Fruit fly (Drosophila melanogaster) whole organism, embryonic: Measurements from ENCODE around the gene CG15213.

Experiments used
- B-H2 ChIP-seq: fragments of 200-800 bp; sonication (Bioruptor generic); optimal IDR thresholded peaks from 2 replicates; lab custom pipeline; 2018; ENCODE audit warnings: missing biosample characterization, mild to moderate bottlenecking, missing genetic modification characterization
- CG10431 ChIP-seq: fragments of 200-800 bp; sonication (Bioruptor generic); optimal IDR thresholded peaks from 3 replicates; lab custom pipeline; 2018; ENCODE audit warnings: missing biosample characterization, mild to moderate bottlenecking, missing genetic modification characterization
- CG10565 ChIP-seq: fragments of 200-800 bp; sonication (Bioruptor generic); optimal IDR thresholded peaks from 3 replicates; lab custom pipeline; 2016; ENCODE audit warnings: missing biosample characterization, mild to moderate bottlenecking, missing genetic modification characterization
- CG10979 ChIP-seq: fragments of 200-800 bp; sonication (Bioruptor generic); optimal IDR thresholded peaks from 2 replicates; lab custom pipeline; 2018; ENCODE audit warnings: missing biosample characterization, mild to moderate bottlenecking, missing genetic modification characterization, moderate library complexity
- CG11560 ChIP-seq: fragments of 200-800 bp; sonication (Bioruptor generic); IDR thresholded peaks from 3 replicates; pipeline ENCODE4 v1.3.6; 2022; ENCODE audit warnings: missing biosample characterization, missing genetic modification characterization
- CG12391 ChIP-seq: fragments of 200-800 bp; sonication (Bioruptor generic); optimal IDR thresholded peaks from 3 replicates; lab custom pipeline; 2018; ENCODE audit warnings: missing biosample characterization, mild to moderate bottlenecking, missing genetic modification characterization, moderate library complexity
- CG13894 ChIP-seq: fragments of 200-800 bp; sonication (Bioruptor generic); optimal IDR thresholded peaks from 3 replicates; lab custom pipeline; 2018; ENCODE audit warnings: missing biosample characterization, mild to moderate bottlenecking, missing genetic modification characterization, moderate library complexity
- CG15479 ChIP-seq: fragments of 200-800 bp; sonication (Bioruptor generic); optimal IDR thresholded peaks from 3 replicates; lab custom pipeline; 2019; ENCODE audit warnings: missing biosample characterization, mild to moderate bottlenecking, missing genetic modification characterization, moderate library complexity
- CG15601 ChIP-seq: fragments of 200-800 bp; sonication (Bioruptor generic); optimal IDR thresholded peaks from 3 replicates; lab custom pipeline; 2019; ENCODE audit warnings: missing biosample characterization, mild to moderate bottlenecking, missing genetic modification characterization, moderate library complexity
- CG1792 ChIP-seq: fragments of 200-800 bp; sonication (Bioruptor generic); optimal IDR thresholded peaks from 2 replicates; lab custom pipeline; 2016; ENCODE audit warnings: missing biosample characterization, missing genetic modification characterization
- CG2116 ChIP-seq: fragments of 200-800 bp; sonication (Bioruptor generic); optimal IDR thresholded peaks from 3 replicates; lab custom pipeline; 2018; ENCODE audit warnings: missing biosample characterization, mild to moderate bottlenecking, missing genetic modification characterization
- CG2202 ChIP-seq: fragments of 200-800 bp; sonication (Bioruptor generic); optimal IDR thresholded peaks from 2 replicates; lab custom pipeline; 2018; ENCODE audit warnings: missing biosample characterization, mild to moderate bottlenecking, missing genetic modification characterization
- CG33557 ChIP-seq: fragments of 200-800 bp; sonication (Bioruptor generic); optimal IDR thresholded peaks from 2 replicates; lab custom pipeline; 2019; ENCODE audit warnings: missing biosample characterization, mild to moderate bottlenecking, missing genetic modification characterization, moderate library complexity
- CG3407 ChIP-seq: fragments of 200-800 bp; sonication (Bioruptor generic); optimal IDR thresholded peaks from 2 replicates; lab custom pipeline; 2018; ENCODE audit warnings: missing biosample characterization, mild to moderate bottlenecking, missing genetic modification characterization
- CG34224 ChIP-seq: fragments of 200-800 bp; sonication (Bioruptor generic); IDR thresholded peaks from 3 replicates; pipeline ENCODE4 v1.3.6; 2022; ENCODE audit warnings: missing biosample characterization, missing genetic modification characterization; ENCODE audit not compliant: partially characterized antibody
- CG3847 ChIP-seq: fragments of 200-800 bp; sonication (Bioruptor generic); IDR thresholded peaks from 2 replicates; pipeline ENCODE4 v1.3.6; 2022; ENCODE audit warnings: missing biosample characterization, missing genetic modification characterization
- CG4424 ChIP-seq: fragments of 200-800 bp; sonication (Bioruptor generic); optimal IDR thresholded peaks from 3 replicates; lab custom pipeline; 2016; ENCODE audit warnings: missing biosample characterization, missing genetic modification characterization
- CG6654 ChIP-seq: fragments of 200-800 bp; sonication (Bioruptor generic); optimal IDR thresholded peaks from 2 replicates; lab custom pipeline; 2017; ENCODE audit warnings: missing biosample characterization, mild to moderate bottlenecking, missing genetic modification characterization
- CG6854 ChIP-seq: fragments of 200-800 bp; sonication (Bioruptor generic); optimal IDR thresholded peaks from 3 replicates; lab custom pipeline; 2017; ENCODE audit warnings: missing biosample characterization, mild to moderate bottlenecking, missing genetic modification characterization
- Lhr ChIP-seq: fragments of 200-800 bp; sonication (Bioruptor generic); optimal IDR thresholded peaks from 3 replicates; lab custom pipeline; 2017; ENCODE audit warnings: mild to moderate bottlenecking, missing biosample characterization, missing genetic modification reagents, missing genetic modification characterization
- MBD-R2 ChIP-seq: fragments of 200-800 bp; sonication (Bioruptor generic); IDR thresholded peaks from 2 replicates; pipeline ENCODE4 v1.3.6; 2022; ENCODE audit warnings: missing biosample characterization, missing genetic modification characterization
- Mad ChIP-seq: fragments of 200-800 bp; sonication (Bioruptor generic); optimal IDR thresholded peaks from 2 replicates; lab custom pipeline; 2016; ENCODE audit warnings: missing biosample characterization, missing genetic modification characterization
- Mes4 ChIP-seq: fragments of 200-800 bp; sonication (Bioruptor generic); optimal IDR thresholded peaks from 2 replicates; lab custom pipeline; 2016; ENCODE audit warnings: missing biosample characterization, missing genetic modification characterization
- NK7.1 ChIP-seq: fragments of 200-800 bp; sonication (Bioruptor generic); optimal IDR thresholded peaks from 3 replicates; lab custom pipeline; 2016; ENCODE audit warnings: missing biosample characterization, missing genetic modification characterization
- Nf-YB ChIP-seq: fragments of 200-800 bp; sonication (Bioruptor generic); optimal IDR thresholded peaks from 3 replicates; lab custom pipeline; 2019; ENCODE audit warnings: missing biosample characterization, mild to moderate bottlenecking, missing genetic modification characterization, moderate library complexity
- Oaz ChIP-seq: fragments of 200-800 bp; sonication (Bioruptor generic); IDR thresholded peaks from 2 replicates; pipeline ENCODE4 v1.3.6; 2022; ENCODE audit warnings: missing biosample characterization, missing genetic modification characterization
- Ravus ChIP-seq: fragments of 200-800 bp; sonication (Bioruptor generic); IDR thresholded peaks from 2 replicates; pipeline ENCODE4 v1.3.6; 2022; ENCODE audit warnings: missing biosample characterization, missing genetic modification characterization
- Rfx ChIP-seq: fragments of 200-800 bp; sonication (Bioruptor generic); IDR thresholded peaks from 2 replicates; pipeline ENCODE4 v1.3.6; 2022; ENCODE audit warnings: missing biosample characterization, missing genetic modification characterization
- Rx ChIP-seq: fragments of 200-800 bp; sonication (Bioruptor generic); IDR thresholded peaks from 2 replicates; pipeline ENCODE4 v1.3.6; 2022; ENCODE audit warnings: missing biosample characterization, missing genetic modification characterization
- Scr ChIP-seq: fragments of 200-800 bp; sonication (Bioruptor generic); IDR thresholded peaks from 2 replicates; pipeline ENCODE4 v1.3.6; 2022; ENCODE audit warnings: missing biosample characterization, missing genetic modification characterization; ENCODE audit not compliant: partially characterized antibody
- Sry-β ChIP-seq: fragments of 200-800 bp; sonication (Bioruptor generic); optimal IDR thresholded peaks from 2 replicates; lab custom pipeline; 2018; ENCODE audit warnings: missing biosample characterization, mild to moderate bottlenecking, missing genetic modification characterization, moderate library complexity
- Vsx1 ChIP-seq: fragments of 200-800 bp; sonication (Bioruptor generic); optimal IDR thresholded peaks from 2 replicates; lab custom pipeline; 2017; ENCODE audit warnings: missing biosample characterization, mild to moderate bottlenecking, missing genetic modification characterization, missing genetic modification reagents
- abd-A ChIP-seq: fragments of 200-800 bp; sonication (Bioruptor generic); optimal IDR thresholded peaks from 3 replicates; lab custom pipeline; 2019; ENCODE audit warnings: missing biosample characterization, mild to moderate bottlenecking, missing genetic modification characterization, moderate library complexity
- al ChIP-seq: fragments of 200-800 bp; sonication (Bioruptor generic); IDR thresholded peaks from 2 replicates; pipeline ENCODE4 v1.3.6; 2022; ENCODE audit warnings: missing biosample characterization, missing genetic modification characterization
- dm ChIP-seq: fragments of 200-800 bp; sonication (Bioruptor generic); optimal IDR thresholded peaks from 3 replicates; lab custom pipeline; 2016; ENCODE audit warnings: missing biosample characterization, missing genetic modification characterization
- dysf ChIP-seq: fragments of 200-800 bp; sonication (Bioruptor generic); IDR thresholded peaks from 3 replicates; pipeline ENCODE4 v1.3.6; 2022; ENCODE audit warnings: missing biosample characterization, missing genetic modification characterization
- fd96Cb ChIP-seq: fragments of 200-800 bp; sonication (Bioruptor generic); optimal IDR thresholded peaks from 2 replicates; lab custom pipeline; 2018; ENCODE audit warnings: missing biosample characterization, mild to moderate bottlenecking, missing genetic modification characterization, moderate library complexity
- grn ChIP-seq: fragments of 200-800 bp; sonication (Bioruptor generic); optimal IDR thresholded peaks from 3 replicates; lab custom pipeline; 2017; ENCODE audit warnings: missing biosample characterization, missing genetic modification characterization
- her ChIP-seq: fragments of 200-800 bp; sonication (Bioruptor generic); optimal IDR thresholded peaks from 2 replicates; lab custom pipeline; 2016; ENCODE audit warnings: missing biosample characterization, missing genetic modification characterization
- ken ChIP-seq: fragments of 200-800 bp; sonication (Bioruptor generic); IDR thresholded peaks from 3 replicates; pipeline ENCODE4 v1.3.6; 2022; ENCODE audit warnings: missing biosample characterization, missing genetic modification characterization
- kni ChIP-seq: fragments of 200-800 bp; sonication (Bioruptor generic); optimal IDR thresholded peaks from 3 replicates; lab custom pipeline; 2017; ENCODE audit warnings: mild to moderate bottlenecking, missing biosample characterization, missing genetic modification reagents, missing genetic modification characterization
- knrl ChIP-seq: fragments of 200-800 bp; sonication (Bioruptor generic); IDR thresholded peaks from 3 replicates; pipeline ENCODE4 v1.3.6; 2022; ENCODE audit warnings: missing biosample characterization, missing genetic modification characterization; ENCODE audit not compliant: partially characterized antibody
- nmo ChIP-seq: fragments of 200-800 bp; sonication (Bioruptor generic); optimal IDR thresholded peaks from 2 replicates; lab custom pipeline; 2018; ENCODE audit warnings: missing biosample characterization, mild to moderate bottlenecking, missing genetic modification characterization, moderate library complexity
- pfk ChIP-seq: fragments of 200-800 bp; sonication (Bioruptor generic); optimal IDR thresholded peaks from 2 replicates; lab custom pipeline; 2018; ENCODE audit warnings: missing biosample characterization, mild to moderate bottlenecking, missing genetic modification characterization, moderate library complexity
- pnt ChIP-seq: fragments of 200-800 bp; sonication (Bioruptor generic); optimal IDR thresholded peaks from 3 replicates; lab custom pipeline; 2016; ENCODE audit warnings: missing biosample characterization, missing genetic modification characterization
- prd ChIP-seq, 3 experiments: fragments of >200 bp in 2 of 3; fragments of 200-800 bp in 1 of 3; sonication (Bioruptor generic) in 1 of 3; optimal IDR thresholded peaks in 2 of 3; IDR thresholded peaks in 1 of 3; 2 replicates in 2 of 3; 3 replicates in 1 of 3; pipeline versions ENCODE4 v1.3.6 to Lab custom; 2017 to 2022; ENCODE audit warnings: missing biosample characterization in 1 of 3, missing genetic modification characterization in 1 of 3
- row ChIP-seq: fragments of 200-800 bp; sonication (Bioruptor generic); IDR thresholded peaks from 3 replicates; pipeline ENCODE4 v1.3.6; 2022; ENCODE audit warnings: missing biosample characterization, missing genetic modification characterization
- sqz ChIP-seq: fragments of 200-800 bp; sonication (Bioruptor generic); optimal IDR thresholded peaks from 3 replicates; lab custom pipeline; 2018; ENCODE audit warnings: missing biosample characterization, mild to moderate bottlenecking, missing genetic modification characterization
- tx ChIP-seq: fragments of 200-800 bp; sonication (Bioruptor generic); optimal IDR thresholded peaks from 2 replicates; lab custom pipeline; 2016; ENCODE audit warnings: missing biosample characterization, missing genetic modification characterization
- unpg ChIP-seq: fragments of 200-800 bp; sonication (Bioruptor generic); optimal IDR thresholded peaks from 3 replicates; lab custom pipeline; 2018; ENCODE audit warnings: missing biosample characterization, mild to moderate bottlenecking, missing genetic modification characterization, moderate library complexity

The CG15213 gene

dm6 chr3L:5152354-5152806 lies 19.4 kb upstream of the CG15213 start, which contains the start of the genes Gen and Srp54k (continued):
- TF ChIP-seq CG6854 = no peak
- TF ChIP-seq CG34224 = no peak
- TF ChIP-seq grn (GFP tag; lab: Kevin White, UChicago) = no peak
- TF ChIP-seq unpg (GFP tag; lab: Kevin White, UChicago) = no peak
- no peak for TF ChIP-seq pnt (GFP tag; lab: Kevin White, UChicago)
- TF ChIP-seq nmo = peak; percentile 74
- TF ChIP-seq kni (GFP tag; lab: Kevin White, UChicago) = no peak
- TF ChIP-seq CG2116 (GFP tag; lab: Kevin White, UChicago) = peak; percentile 35
- TF ChIP-seq sqz (GFP tag; lab: Kevin White, UChicago) = no peak
- peak in 1 of 2 experiments; percentile 19 for TF ChIP-seq prd (optimal IDR thresholded peaks at IDR 0.05; lab: Kevin White, UChicago)
- peak; percentile 75 for TF ChIP-seq prd (GFP tag; IDR thresholded peaks at IDR 0.05; lab: Robert Waterston, UW)
- no peak for TF ChIP-seq CG10979
- TF ChIP-seq Vsx1 (GFP tag; lab: Kevin White, UChicago) = no peak
- no peak for TF ChIP-seq Ravus (GFP tag; lab: Robert Waterston, UW)
- TF ChIP-seq CG3407 (GFP tag; lab: Kevin White, UChicago) = no peak
- peak; percentile 46 for TF ChIP-seq CG15601 (tag; lab: Kevin White, UChicago)
- peak; percentile 28; the same call in 1 of the 2 replicates for TF ChIP-seq CG3847 (GFP tag; lab: Robert Waterston, UW)
- TF ChIP-seq CG1792 = no peak
- no peak for TF ChIP-seq tx
- peak; percentile 94 for TF ChIP-seq MBD-R2 (GFP tag; lab: Robert Waterston, UW)
- TF ChIP-seq Oaz = no peak
- TF ChIP-seq Sry-β = peak; percentile 96
- peak; percentile 52 for TF ChIP-seq Mad
- no peak for TF ChIP-seq ken (GFP tag; lab: Robert Waterston, UW)
- no peak for TF ChIP-seq CG6654 (GFP tag; lab: Kevin White, UChicago)
- peak; percentile 24; the same call in 1 of the 2 replicates for TF ChIP-seq Rx
- TF ChIP-seq Rfx (GFP tag; lab: Robert Waterston, UW) = peak; percentile 69
- TF ChIP-seq Scr (GFP tag; lab: Robert Waterston, UW) = peak; percentile 37
- no peak for TF ChIP-seq CG11560
- peak; percentile 25 for TF ChIP-seq Mes4
- peak; percentile 30; the same call in 1 of the 3 replicates for TF ChIP-seq knrl (GFP tag; lab: Robert Waterston, UW)
- TF ChIP-seq Nf-YB (GFP tag; lab: Kevin White, UChicago) = no peak
- no peak for TF ChIP-seq CG4424 (GFP tag; lab: Kevin White, UChicago)
- peak; percentile 7 for TF ChIP-seq NK7.1 (GFP tag; lab: Kevin White, UChicago)
- TF ChIP-seq CG13894 (tag; lab: Kevin White, UChicago) = no peak
- TF ChIP-seq CG10431 = no peak
- no peak for TF ChIP-seq CG2202 (tag; lab: Kevin White, UChicago)
- peak; percentile 91 for TF ChIP-seq row
- no peak for TF ChIP-seq CG10565
- no peak; the same call in 1 of the 2 replicates for TF ChIP-seq al (GFP tag; lab: Robert Waterston, UW)
- TF ChIP-seq fd96Cb (tag; lab: Kevin White, UChicago) = no peak
- TF ChIP-seq abd-A (tag; lab: Kevin White, UChicago) = no peak
- peak; percentile 70 for TF ChIP-seq CG12391 (tag; lab: Kevin White, UChicago)
- TF ChIP-seq pfk (GFP tag; lab: Kevin White, UChicago) = no peak
- TF ChIP-seq dysf = peak; percentile 58
- TF ChIP-seq B-H2 (GFP tag; lab: Kevin White, UChicago) = peak; percentile 46
- peak; percentile 14 for TF ChIP-seq CG33557 (GFP tag; lab: Kevin White, UChicago)
- peak; percentile 3 for TF ChIP-seq Lhr (GFP tag; lab: Kevin White, UChicago)
- TF ChIP-seq her (GFP tag; lab: Kevin White, UChicago) = no peak
- no peak for TF ChIP-seq CG15479 (GFP tag; lab: Kevin White, UChicago)
- TF ChIP-seq dm = peak; percentile 51
